Worm (Caenorhabditis elegans) whole organism, mixed stage, embryonic: ENCODE measurements around the gene srw-67.

ENCODE experiments used
- M03D4.4 ChIP-seq: sonication (generic microtip); optimal IDR thresholded peaks from 2 replicates; lab custom pipeline; 2017; ENCODE audit warnings: mild to moderate bottlenecking, missing genetic modification characterization, missing compliant biosample characterization
- bed-3 ChIP-seq: fragments of 200-800 bp; sonication (Bioruptor generic); optimal IDR thresholded peaks from 3 replicates; lab custom pipeline; 2018; ENCODE audit warnings: mild to moderate bottlenecking, missing genetic modification characterization, moderate library complexity, missing compliant biosample characterization
- blmp-1 ChIP-seq: fragments of 150-350 bp; optimal IDR thresholded peaks from 2 replicates; lab custom pipeline; 2014; ENCODE audit warnings: missing biosample characterization, missing genetic modification characterization
- ceh-39 ChIP-seq: fragments of 150-350 bp; optimal IDR thresholded peaks from 2 replicates; lab custom pipeline; 2014; ENCODE audit warnings: missing biosample characterization, missing genetic modification characterization
- ceh-43 ChIP-seq: fragments of 200-800 bp; sonication (Bioruptor generic); optimal IDR thresholded peaks from 2 replicates; lab custom pipeline; 2018; ENCODE audit warnings: mild to moderate bottlenecking, missing genetic modification characterization, moderate library complexity, missing compliant biosample characterization
- ceh-83 ChIP-seq: fragments of 200-800 bp; sonication (Bioruptor generic); optimal IDR thresholded peaks from 2 replicates; lab custom pipeline; 2018; ENCODE audit warnings: mild to moderate bottlenecking, missing genetic modification characterization, missing compliant biosample characterization
- ces-1 ChIP-seq: fragments of 150-350 bp; optimal IDR thresholded peaks from 2 replicates; lab custom pipeline; 2014; ENCODE audit warnings: missing biosample characterization, missing genetic modification reagents, missing genetic modification characterization
- cnd-1 ChIP-seq: fragments of 200-800 bp; sonication (Bioruptor generic); optimal IDR thresholded peaks from 2 replicates; lab custom pipeline; 2018; ENCODE audit warnings: mild to moderate bottlenecking, missing genetic modification characterization, missing compliant biosample characterization
- drap-1 ChIP-seq: fragments of 200-800 bp; sonication (Bioruptor generic); optimal IDR thresholded peaks from 3 replicates; lab custom pipeline; 2018; ENCODE audit warnings: mild to moderate bottlenecking, missing genetic modification characterization, missing compliant biosample characterization
- elt-1 ChIP-seq: sonication (generic microtip); optimal IDR thresholded peaks from 2 replicates; lab custom pipeline; 2017; ENCODE audit warnings: missing genetic modification characterization, mild to moderate bottlenecking, missing compliant biosample characterization, antibody characterized with exemption, moderate library complexity, borderline replicate concordance; ENCODE audit not compliant: insufficient read depth
- elt-3 ChIP-seq: fragments of 150-350 bp; optimal IDR thresholded peaks from 2 replicates; lab custom pipeline; 2014; ENCODE audit warnings: missing biosample characterization, missing genetic modification characterization
- flh-1 ChIP-seq: fragments of 200-800 bp; sonication (Bioruptor generic); optimal IDR thresholded peaks from 2 replicates; lab custom pipeline; 2018; ENCODE audit warnings: mild to moderate bottlenecking, missing genetic modification characterization, moderate library complexity, missing compliant biosample characterization
- ham-2 ChIP-seq: fragments of 200-800 bp; sonication (Bioruptor generic); optimal IDR thresholded peaks from 2 replicates; lab custom pipeline; 2018; ENCODE audit warnings: mild to moderate bottlenecking, missing genetic modification characterization, missing compliant biosample characterization
- hlh-1 ChIP-seq: fragments of 150-350 bp; optimal IDR thresholded peaks from 2 replicates; lab custom pipeline; 2014; ENCODE audit warnings: missing biosample characterization, missing genetic modification reagents, missing genetic modification characterization
- lin-13 ChIP-seq: fragments of 150-350 bp; optimal IDR thresholded peaks from 2 replicates; lab custom pipeline; 2014; ENCODE audit warnings: missing biosample characterization, missing genetic modification characterization
- lin-32 ChIP-seq: fragments of 200-800 bp; sonication (Bioruptor generic); optimal IDR thresholded peaks from 2 replicates; lab custom pipeline; 2018; ENCODE audit warnings: mild to moderate bottlenecking, missing genetic modification characterization, missing compliant biosample characterization
- lsy-2 ChIP-seq: fragments of 150-350 bp; optimal IDR thresholded peaks from 2 replicates; lab custom pipeline; 2014; ENCODE audit warnings: missing biosample characterization, missing genetic modification characterization
- mab-5 ChIP-seq: fragments of 150-350 bp; optimal IDR thresholded peaks from 2 replicates; lab custom pipeline; 2014; ENCODE audit warnings: missing biosample characterization, missing genetic modification characterization
- mep-1 ChIP-seq: fragments of 150-350 bp; optimal IDR thresholded peaks from 2 replicates; lab custom pipeline; 2017; ENCODE audit warnings: missing biosample characterization, missing genetic modification reagents, missing genetic modification characterization, inconsistent platforms
- mls-2 ChIP-seq: sonication (generic microtip); optimal IDR thresholded peaks from 2 replicates; lab custom pipeline; 2016; ENCODE audit warnings: mild to moderate bottlenecking, missing genetic modification characterization, moderate library complexity, missing compliant biosample characterization
- nhr-12 ChIP-seq: fragments of 150-350 bp; optimal IDR thresholded peaks from 2 replicates; lab custom pipeline; 2014; ENCODE audit warnings: missing biosample characterization, missing genetic modification characterization
- nhr-2 ChIP-seq: fragments of 150-350 bp; optimal IDR thresholded peaks from 2 replicates; lab custom pipeline; 2014; ENCODE audit warnings: missing biosample characterization, missing genetic modification characterization
- nhr-237 ChIP-seq: fragments of 150-350 bp; optimal IDR thresholded peaks from 2 replicates; lab custom pipeline; 2014; ENCODE audit warnings: missing biosample characterization, missing genetic modification characterization
- nhr-28 ChIP-seq: fragments of 150-350 bp; optimal IDR thresholded peaks from 2 replicates; lab custom pipeline; 2014; ENCODE audit warnings: missing biosample characterization, missing genetic modification characterization
- nhr-76 ChIP-seq: sonication (generic microtip); optimal IDR thresholded peaks from 2 replicates; lab custom pipeline; 2017; ENCODE audit warnings: missing biosample characterization, missing genetic modification characterization
- pha-4 ChIP-seq: fragments of 150-350 bp; optimal IDR thresholded peaks from 2 replicates; lab custom pipeline; 2018; ENCODE audit warnings: missing biosample characterization, missing genetic modification reagents, missing genetic modification characterization
- sem-2 ChIP-seq: fragments of 200-800 bp; sonication (Bioruptor generic); optimal IDR thresholded peaks from 2 replicates; lab custom pipeline; 2018; ENCODE audit warnings: mild to moderate bottlenecking, missing genetic modification characterization, missing compliant biosample characterization
- snpc-4 ChIP-seq: fragments of 150-350 bp; optimal IDR thresholded peaks from 2 replicates; lab custom pipeline; 2014; ENCODE audit warnings: missing biosample characterization, missing genetic modification characterization
- sptf-1 ChIP-seq: sonication (generic microtip); optimal IDR thresholded peaks from 2 replicates; lab custom pipeline; 2017; ENCODE audit warnings: mild to moderate bottlenecking, missing genetic modification characterization, moderate library complexity, missing compliant biosample characterization
- tbx-8 ChIP-seq: fragments of 200-800 bp; sonication (Bioruptor generic); optimal IDR thresholded peaks from 2 replicates; lab custom pipeline; 2018; ENCODE audit warnings: mild to moderate bottlenecking, missing genetic modification characterization, moderate library complexity, missing compliant biosample characterization
- unc-120 ChIP-seq: sonication (generic microtip); optimal IDR thresholded peaks from 2 replicates; lab custom pipeline; 2017; ENCODE audit warnings: missing genetic modification characterization, missing compliant biosample characterization; ENCODE audit not compliant: poor library complexity, severe bottlenecking
- unc-39 ChIP-seq: fragments of 150-350 bp; optimal IDR thresholded peaks from 2 replicates; lab custom pipeline; 2014; ENCODE audit warnings: missing biosample characterization, missing genetic modification characterization
- unc-62 ChIP-seq: fragments of 150-350 bp; optimal IDR thresholded peaks from 2 replicates; lab custom pipeline; 2014; ENCODE audit warnings: missing biosample characterization, missing genetic modification reagents, missing genetic modification characterization
- zip-8 ChIP-seq: fragments of 150-350 bp; optimal IDR thresholded peaks from 2 replicates; lab custom pipeline; 2014; ENCODE audit warnings: missing biosample characterization, missing genetic modification characterization
- ztf-11 ChIP-seq: fragments of 150-350 bp; optimal IDR thresholded peaks from 2 replicates; lab custom pipeline; 2014; ENCODE audit warnings: missing biosample characterization, missing genetic modification characterization

srw-67 gene

ce11 chrV:7465509-7465908 lies 48.0 kb downstream of the srw-67 start, which contains the start of gene F25E5.1:
Gene F25E5.1 (plus strand): TSS chrV:7465884.
- no peak for TF ChIP-seq ham-2 (GFP tag; lab: Kevin White, UChicago)
- no peak for TF ChIP-seq nhr-12
- no peak for TF ChIP-seq unc-62
- TF ChIP-seq elt-3, result no peak
- TF ChIP-seq drap-1 (GFP tag; lab: Kevin White, UChicago), result no peak
- no peak for TF ChIP-seq lin-32 (GFP tag; lab: Kevin White, UChicago)
- no peak for TF ChIP-seq zip-8 (tag; lab: Kevin White, UChicago)
- no peak for TF ChIP-seq ceh-43 (GFP tag; lab: Kevin White, UChicago)
- TF ChIP-seq tbx-8, result no peak
- no peak for TF ChIP-seq snpc-4
- TF ChIP-seq sem-2 (GFP tag; lab: Kevin White, UChicago), result no peak
- no peak for TF ChIP-seq ztf-11
- peak; percentile 54 for TF ChIP-seq lin-13 (tag; lab: Kevin White, UChicago)
- TF ChIP-seq unc-39 (tag; lab: Kevin White, UChicago), result no peak
- no peak for TF ChIP-seq flh-1 (GFP tag; lab: Kevin White, UChicago)
- TF ChIP-seq blmp-1 (tag; lab: Kevin White, UChicago), result no peak
- TF ChIP-seq cnd-1 (tag; lab: Kevin White, UChicago), result no peak
- no peak for TF ChIP-seq nhr-76 (tag; lab: Kevin White, UChicago)
- TF ChIP-seq mep-1 (tag; lab: Kevin White, UChicago), result peak; percentile 59
- no peak for TF ChIP-seq elt-1 (tag; lab: Kevin White, UChicago)
- no peak for TF ChIP-seq ceh-83
- no peak for TF ChIP-seq mab-5 (tag; lab: Kevin White, UChicago)
- no peak for TF ChIP-seq nhr-2
- TF ChIP-seq ceh-39 (tag; lab: Kevin White, UChicago), result no peak
- no peak for TF ChIP-seq mls-2 (tag; lab: Kevin White, UChicago)
- no peak for TF ChIP-seq hlh-1 (tag; lab: Kevin White, UChicago)
- TF ChIP-seq nhr-237, result peak; percentile 31
- peak; percentile 58 for TF ChIP-seq lsy-2 (tag; lab: Kevin White, UChicago)
- peak; percentile 98 for TF ChIP-seq unc-120 (tag; lab: Kevin White, UChicago)
- TF ChIP-seq nhr-28 (tag; lab: Kevin White, UChicago), result no peak
- TF ChIP-seq bed-3 (GFP tag; lab: Kevin White, UChicago), result no peak
- TF ChIP-seq ces-1, result no peak
- peak; percentile 44 for TF ChIP-seq pha-4 (tag; lab: Kevin White, UChicago)
- TF ChIP-seq sptf-1 (tag; lab: Kevin White, UChicago), result peak; percentile 45
- TF ChIP-seq M03D4.4 (tag; lab: Kevin White, UChicago), result peak; percentile 37
